Worm (Caenorhabditis elegans): ENCODE data around the gene M01B2.8.

DNA sequence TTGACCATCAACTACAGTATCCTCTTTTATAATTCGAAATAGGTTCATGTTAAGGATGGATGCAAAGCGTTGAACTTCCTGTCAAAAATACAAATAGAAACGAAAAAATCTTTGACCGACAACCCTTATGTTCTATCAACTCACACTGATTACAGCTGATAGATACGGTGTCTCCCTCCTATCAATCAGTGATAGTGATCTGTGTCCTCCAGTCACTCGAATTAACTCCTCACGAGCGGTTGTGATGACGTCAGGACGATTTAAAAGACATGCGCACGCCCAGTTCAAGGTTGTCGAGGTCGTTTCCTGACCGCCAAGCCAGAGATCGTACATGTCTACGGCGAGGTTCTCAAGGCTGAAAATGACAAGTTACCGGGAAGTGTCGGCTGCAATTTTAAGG, 26.0 kb downstream of the M01B2.8 start:
- TF ChIP-seq xbp-1 (tag; optimal IDR thresholded peaks at IDR 0.05) (no peak), unc-86 (tag; optimal IDR thresholded peaks at IDR 0.05) (no peak), mdl-1 (tag; optimal IDR thresholded peaks at IDR 0.05) (no peak), zag-1 (tag; optimal IDR thresholded peaks at IDR 0.05) (no peak), grh-1 (GFP tag; IDR thresholded peaks at IDR 0.05) (no peak), irx-1 (tag; optimal IDR thresholded peaks at IDR 0.05) (no peak), tlp-1 (tag; optimal IDR thresholded peaks at IDR 0.05) (no peak), sptf-1 (tag; optimal IDR thresholded peaks at IDR 0.05) (no peak), egl-27 (tag; optimal IDR thresholded peaks at IDR 0.05) (no peak), fkh-10 (GFP tag; optimal IDR thresholded peaks at IDR 0.05) (no peak), dpl-1 (GFP tag; optimal IDR thresholded peaks at IDR 0.05) (no peak), skn-1 (tag; optimal IDR thresholded peaks at IDR 0.05) (no peak)

All from whole organism, L1 larva.